Fruit fly (Drosophila melanogaster) whole organism, larva: ENCODE results near the gene Obp99d.

Experiments used
- noc ChIP-seq: fragments of 200-800 bp; sonication (Bioruptor generic); optimal IDR thresholded peaks from 3 replicates; lab custom pipeline; 2019; ENCODE audit warnings: missing biosample characterization, mild to moderate bottlenecking, missing genetic modification characterization, moderate library complexity

Gene Obp99d

DNA sequence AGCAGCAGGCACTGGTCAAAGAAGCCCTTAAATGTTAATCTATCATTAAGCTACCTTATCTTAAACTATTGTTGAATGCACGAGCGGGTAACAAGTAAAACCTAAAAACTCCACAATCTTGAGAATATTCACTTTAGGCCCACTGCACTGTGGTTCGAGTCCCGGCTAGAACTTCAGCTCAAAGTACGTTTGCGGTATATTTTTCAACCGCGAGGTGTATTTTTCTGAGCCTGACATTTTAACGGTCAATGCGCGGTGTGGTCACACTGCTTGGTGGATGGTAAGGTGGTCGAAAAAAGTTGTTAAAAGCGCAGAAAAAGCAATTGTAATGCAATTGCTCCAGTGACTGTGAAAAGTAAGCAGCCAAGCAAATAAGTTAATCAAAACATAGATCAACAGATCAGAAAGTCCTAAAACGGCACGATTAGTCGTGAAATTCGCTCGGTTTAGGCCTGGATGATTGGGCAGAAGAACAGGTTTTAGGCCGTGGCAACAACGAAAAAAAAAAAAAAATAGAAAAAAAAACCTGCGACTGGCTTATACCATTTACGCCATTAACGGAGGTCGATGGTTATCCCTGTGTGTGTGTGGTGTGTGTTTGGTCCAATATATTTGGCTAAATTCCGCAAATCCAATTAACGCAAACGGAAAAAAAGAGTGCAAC lies 11.4 kb downstream of the Obp99d start, which contains the start of gene Kul:
Gene Kul, plus strand, starts transcription at position 254 of the 664 bp plus-strand sequence.
- TF ChIP-seq noc (tag; lab: Kevin White, UChicago): no peak

DNA sequence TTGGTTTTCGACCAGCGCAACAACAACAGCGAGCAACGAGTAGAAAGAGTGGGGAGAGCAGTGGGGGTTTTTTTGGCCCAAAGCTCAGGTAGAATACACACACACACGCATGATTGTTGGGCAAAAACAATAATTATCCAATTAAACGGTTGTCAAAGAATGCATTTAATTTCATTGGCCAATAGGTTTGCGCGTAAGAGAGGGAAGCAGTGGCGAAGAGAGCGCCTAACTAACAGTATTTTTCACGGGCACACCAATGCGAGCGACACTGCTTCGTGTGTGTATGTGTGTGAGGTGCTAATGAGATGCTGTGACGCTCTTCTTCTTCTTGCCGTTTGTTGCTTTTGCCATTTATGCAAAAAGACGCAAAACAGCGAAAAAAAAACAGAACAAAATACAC lies 12.0 kb downstream of the Obp99d start:
- TF ChIP-seq noc (tag; lab: Kevin White, UChicago): no peak

DNA sequence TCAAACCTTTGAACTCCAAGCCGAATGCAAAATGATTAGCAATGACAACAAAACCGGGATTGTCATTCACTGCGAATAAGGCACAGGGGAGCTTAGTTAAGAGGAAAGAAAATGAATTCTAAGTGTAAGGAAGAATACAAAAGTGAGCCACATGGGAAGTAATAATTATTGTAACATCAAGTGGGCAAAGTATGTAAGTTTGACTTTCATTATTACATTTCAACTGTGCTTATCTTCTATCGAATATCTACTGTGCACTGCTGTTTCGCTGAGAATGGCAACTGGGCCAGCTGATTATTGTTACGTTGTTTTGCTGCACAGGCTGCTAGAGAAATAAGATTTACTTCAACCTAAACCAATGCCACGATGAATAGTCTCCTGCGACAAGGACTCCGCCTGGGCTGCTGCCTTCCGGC lies 22.4 kb downstream of the Obp99d start, which contains the start of the genes CG7601 and CIA30:
Gene CG7601, minus strand, starts transcription at position 68 of the 416 bp plus-strand sequence.
Gene CIA30, plus strand, starts transcription at position 288 of the 416 bp plus-strand sequence.
- TF ChIP-seq noc (tag; lab: Kevin White, UChicago): peak; percentile 98

- TF ChIP-seq noc (tag; lab: Kevin White, UChicago): peak; percentile 70
Measured at dm6 chr3R:29737891-29738290, 23.6 kb downstream of the Obp99d start, which contains the start of gene Gnpnat. Gene Gnpnat (plus strand): TSS chr3R:29738275.

- no peak for TF ChIP-seq noc (tag; lab: Kevin White, UChicago)
Measured at dm6 chr3R:29740078-29740477, 25.8 kb downstream of the Obp99d start.

DNA sequence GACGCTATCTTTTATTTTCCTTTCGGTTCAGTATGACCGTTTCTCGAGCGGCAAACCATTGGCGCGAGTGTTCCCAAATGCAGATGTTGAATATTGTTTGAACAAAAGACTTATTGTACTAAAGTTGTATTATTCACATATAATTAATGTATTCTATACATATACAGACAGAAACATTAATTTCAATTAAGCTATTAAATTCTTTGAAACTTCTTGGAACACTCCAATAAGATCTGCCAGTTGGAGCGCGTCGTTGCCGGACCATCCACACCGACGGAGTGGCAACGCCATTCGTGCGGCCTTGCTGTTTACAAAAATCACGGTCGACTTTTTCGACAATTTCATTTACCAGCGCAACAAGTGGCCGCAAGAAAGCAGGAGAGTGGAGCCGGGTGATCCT lies 30.8 kb downstream of the Obp99d start, which contains the start of the genes Wdr24 and IntS11:
Gene Wdr24, minus strand, starts transcription at position 37 of the 400 bp plus-strand sequence.
Gene IntS11, plus strand, starts transcription at position 282 of the 400 bp plus-strand sequence.
- TF ChIP-seq noc (tag; lab: Kevin White, UChicago): peak; percentile 88

dm6 chr3R:29748591-29749303 lies 34.4 kb downstream of the Obp99d start, which contains the start of the genes ATPsyngamma and yata:
Gene ATPsyngamma (minus strand): TSS chr3R:29749163.
Gene yata (plus strand): TSS chr3R:29749219.
- no peak for TF ChIP-seq noc (tag; lab: Kevin White, UChicago)

DNA sequence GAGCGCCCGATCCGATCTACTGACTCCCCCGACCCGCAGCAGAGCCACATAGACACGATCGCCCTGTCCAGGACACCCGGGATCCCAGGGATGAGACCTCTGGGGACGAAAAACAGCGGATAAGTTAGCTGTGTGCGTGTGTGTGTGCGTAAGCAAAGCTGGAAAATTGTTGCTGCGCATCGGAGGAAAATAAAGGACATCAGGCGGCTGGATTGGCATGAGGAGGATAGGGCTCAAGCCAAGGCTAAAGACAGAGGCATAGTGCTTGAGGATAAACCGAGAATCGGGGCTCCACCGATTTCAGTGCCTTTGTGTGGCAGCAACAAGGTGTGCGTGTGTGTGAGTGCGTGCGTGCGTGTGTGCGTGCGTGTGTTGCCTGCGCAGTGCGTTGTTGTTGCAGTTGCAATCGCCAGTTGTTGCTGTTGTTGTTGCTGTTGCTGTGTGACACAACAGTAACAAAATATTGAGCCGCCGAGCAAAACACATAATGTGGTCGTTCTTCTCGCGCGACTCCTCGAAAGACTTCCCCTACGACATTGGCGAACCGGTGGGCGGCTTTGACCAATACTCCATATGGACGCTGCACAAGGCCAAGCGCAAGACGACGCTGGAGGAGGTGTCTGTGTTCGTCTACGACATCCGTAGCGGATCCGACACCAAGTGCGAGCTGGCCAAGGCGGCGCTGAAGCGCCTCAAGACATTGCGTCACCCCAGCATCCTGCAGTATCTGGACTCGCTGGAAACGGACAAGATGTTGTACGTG lies 35.2 kb downstream of the Obp99d start:
- TF ChIP-seq noc (tag; lab: Kevin White, UChicago): no peak

DNA sequence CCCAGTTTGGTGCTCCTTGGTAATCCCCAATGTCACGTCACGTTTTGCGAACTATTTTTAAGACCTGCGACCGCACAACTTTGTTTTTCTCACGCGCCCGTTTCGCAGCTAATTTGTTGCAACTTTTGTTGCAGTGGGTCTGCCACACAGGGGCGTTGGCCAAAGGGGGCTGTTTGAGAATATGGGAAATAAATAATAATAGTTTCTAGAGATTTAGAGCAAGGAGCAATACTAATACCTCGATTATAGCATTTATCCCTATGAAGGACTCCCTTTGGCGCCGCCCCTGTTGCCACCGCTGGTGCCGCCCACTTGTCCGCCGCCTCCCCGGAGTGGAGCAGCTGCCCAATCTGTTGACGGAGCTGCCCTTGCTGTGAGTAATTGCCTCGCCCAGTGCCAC lies 40.9 kb downstream of the Obp99d start:
- no peak for TF ChIP-seq noc (tag; lab: Kevin White, UChicago)

dm6 chr3R:29756153-29756552 lies 41.8 kb downstream of the Obp99d start:
- TF ChIP-seq noc (tag; lab: Kevin White, UChicago): no peak

DNA sequence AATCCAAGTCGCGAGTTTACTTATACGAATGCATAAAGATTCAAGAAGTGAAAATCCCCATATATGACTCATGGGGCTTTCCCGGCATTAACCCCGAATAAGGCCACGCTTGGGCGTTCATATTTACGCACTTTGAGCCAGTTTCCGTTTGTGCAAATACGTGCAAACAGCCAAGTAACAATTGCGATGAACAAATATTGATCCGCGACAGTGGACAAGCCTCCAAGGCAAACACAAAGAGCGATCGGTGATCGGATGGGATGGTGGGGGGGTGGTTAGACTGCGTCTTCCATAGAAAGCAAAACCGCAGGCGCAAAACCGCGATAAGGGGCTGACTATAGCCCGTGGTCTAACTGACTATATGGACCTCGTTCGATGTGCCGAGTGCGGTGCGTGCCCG lies 42.9 kb downstream of the Obp99d start:
- no peak for TF ChIP-seq noc (tag; lab: Kevin White, UChicago)

dm6 chr3R:29757681-29758080 lies 43.4 kb downstream of the Obp99d start:
- no peak for TF ChIP-seq noc (tag; lab: Kevin White, UChicago)

DNA sequence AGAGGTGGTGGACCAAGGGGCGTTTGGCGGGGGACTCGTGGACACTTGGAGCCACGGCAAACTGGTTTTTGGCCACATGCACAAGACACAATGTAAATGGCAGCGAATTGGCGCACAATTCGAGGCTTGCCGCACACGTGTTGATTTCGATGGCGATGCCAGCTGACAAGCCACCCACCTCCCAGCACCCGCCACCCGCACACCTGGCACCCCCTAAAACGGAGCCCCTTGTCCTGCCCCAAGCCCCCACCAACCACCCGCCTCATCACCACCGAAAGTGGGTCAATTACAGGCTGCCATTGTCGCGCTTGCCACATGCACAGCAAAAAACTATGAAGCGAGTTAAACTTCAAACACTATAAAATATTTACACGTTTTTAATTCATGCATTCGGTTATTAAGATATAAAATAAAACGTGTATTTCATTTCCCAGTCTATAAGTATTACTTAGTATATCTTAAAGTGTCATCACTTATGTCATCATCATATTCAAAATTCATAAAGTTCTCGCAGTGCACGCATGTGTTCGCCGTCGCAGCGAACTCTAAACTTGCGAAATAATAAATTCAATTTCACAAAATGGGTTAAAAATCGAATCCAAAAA lies 43.9 kb downstream of the Obp99d start:
- TF ChIP-seq noc (tag; lab: Kevin White, UChicago): no peak

DNA sequence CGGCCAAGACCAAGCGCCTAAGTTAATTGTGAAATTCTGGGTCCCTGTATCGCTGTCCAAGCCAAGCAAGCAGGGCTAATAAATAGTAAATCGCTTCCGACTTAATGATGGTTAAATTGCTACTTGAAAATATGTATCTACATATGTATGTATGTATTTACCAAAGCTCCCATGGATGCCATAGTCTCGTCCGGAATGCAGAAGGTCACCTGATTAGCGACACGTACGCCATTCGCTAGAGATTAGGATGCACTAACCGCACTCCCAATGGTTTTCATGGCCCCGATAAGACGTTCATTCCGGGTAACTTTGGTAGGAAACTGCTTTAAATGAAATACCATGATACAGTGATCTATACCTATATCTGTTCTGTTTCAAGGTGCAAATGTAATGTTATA lies 44.4 kb downstream of the Obp99d start:
- no peak for TF ChIP-seq noc (tag; lab: Kevin White, UChicago)

DNA sequence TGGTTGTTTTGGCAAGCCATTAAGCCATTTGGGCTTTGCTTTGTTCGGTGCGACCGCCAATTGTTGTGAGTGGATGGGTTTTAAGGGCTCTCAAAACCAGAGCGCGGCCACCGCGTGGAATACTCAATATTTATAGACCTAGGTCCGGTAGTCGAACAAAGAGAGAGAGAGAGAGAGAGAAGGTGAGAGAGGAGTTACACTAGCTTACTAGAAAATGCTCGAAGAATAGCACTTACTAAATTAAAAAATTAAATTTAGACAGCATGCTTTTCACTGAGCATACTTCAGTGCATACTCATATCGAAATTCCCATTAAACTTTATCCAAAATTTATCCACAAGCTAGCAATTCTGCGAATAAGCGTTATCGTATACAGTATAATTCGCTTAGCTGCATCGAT lies 45.7 kb downstream of the Obp99d start:
- no peak for TF ChIP-seq noc (tag; lab: Kevin White, UChicago)
